Fruit fly (Drosophila melanogaster): Measurements from ENCODE around the gene trn.
A peak's percentile ranks its signal among the peaks of the same experiment; 100 is the strongest.

trn gene

DNA sequence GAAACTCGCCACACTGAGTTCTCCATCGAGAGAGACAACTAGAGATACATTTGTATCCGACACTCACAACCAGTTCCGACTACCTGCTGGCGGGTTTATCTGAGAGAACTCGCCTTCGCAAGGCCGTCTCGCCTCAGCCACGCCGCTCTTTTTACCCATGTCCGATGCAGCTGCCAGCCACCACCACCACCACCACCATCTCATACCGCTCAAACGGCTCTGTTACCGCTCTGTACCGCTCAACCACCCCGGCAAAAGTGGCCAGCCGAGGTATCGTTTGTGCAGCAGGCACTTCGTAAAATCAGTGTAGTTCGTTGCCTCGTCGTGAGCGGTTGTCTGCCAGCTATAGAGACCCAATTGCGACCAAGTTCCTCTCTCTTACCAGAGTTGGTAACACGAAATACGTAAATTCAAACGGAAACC lies at the start of gene trn:
trn (plus strand) TSS at position 302 of the 423 bp plus-strand sequence.
- TF ChIP-seq CTCF (optimal IDR thresholded peaks at IDR 0.05) (peak in 1 of 2 experiments; percentile 47), CG8478 (optimal IDR thresholded peaks at IDR 0.05) (no peak)

DNA sequence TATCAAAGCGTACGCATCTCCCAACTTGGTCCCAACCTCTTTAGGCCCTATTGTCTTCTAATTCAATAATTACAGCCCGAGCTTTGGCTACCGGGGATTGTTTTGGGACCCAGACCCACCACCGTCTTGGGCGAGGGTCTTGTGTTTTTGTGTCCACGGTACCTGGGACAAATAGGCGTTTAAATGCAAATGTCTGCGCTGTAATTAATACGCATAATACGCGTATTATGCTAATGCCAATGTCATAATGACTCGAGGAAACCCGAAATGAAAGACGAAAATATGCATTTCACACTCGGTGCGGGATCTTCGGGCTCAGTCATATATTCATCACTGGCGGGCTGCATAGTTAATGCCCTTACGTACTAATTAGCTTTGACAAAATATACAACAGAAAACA lies 49.7 kb upstream of the trn start:
- TF ChIP-seq CTCF (optimal IDR thresholded peaks at IDR 0.05): no peak
- TF ChIP-seq CG8478 (optimal IDR thresholded peaks at IDR 0.05): no peak

DNA sequence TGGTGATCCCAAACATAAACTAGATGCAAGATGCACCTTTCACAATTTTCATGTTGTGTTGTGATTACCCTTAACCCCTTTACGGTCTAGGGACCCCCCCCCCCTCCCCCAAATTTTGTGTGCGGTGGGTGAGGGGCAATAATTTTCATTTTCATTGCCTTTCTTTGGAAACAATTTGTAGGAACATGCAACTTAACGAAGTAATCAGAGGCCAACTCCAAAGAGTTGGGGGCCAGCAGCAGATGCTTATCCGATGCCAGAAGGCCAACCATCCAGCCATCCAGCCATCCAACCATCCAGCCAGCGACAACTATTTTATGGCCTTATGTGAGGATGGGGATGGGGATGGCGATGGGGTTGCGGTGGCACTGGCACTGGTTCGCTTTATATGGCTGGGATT lies 49.1 kb upstream of the trn start:
- TF ChIP-seq CTCF (optimal IDR thresholded peaks at IDR 0.05): no peak
- TF ChIP-seq CG8478 (optimal IDR thresholded peaks at IDR 0.05): no peak

DNA sequence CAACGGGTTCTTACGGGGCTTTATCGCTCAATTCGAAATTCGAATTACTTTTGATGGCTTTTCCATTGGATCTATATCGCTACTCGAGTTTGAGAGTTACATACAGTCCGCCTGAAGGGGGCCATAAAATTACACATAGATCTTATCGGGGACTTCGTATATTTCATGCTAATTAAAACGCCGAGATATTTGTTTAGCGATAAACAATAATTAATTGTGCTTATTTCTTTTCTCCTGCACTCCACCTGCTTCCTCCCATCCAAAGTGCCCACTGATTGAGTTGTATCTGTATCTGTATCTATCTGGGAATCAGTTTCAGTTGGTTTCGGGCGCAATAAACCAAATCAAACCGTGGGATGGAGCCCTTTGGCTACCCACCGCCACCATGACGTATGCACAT lies 48.5 kb upstream of the trn start:
- TF ChIP-seq CTCF (optimal IDR thresholded peaks at IDR 0.05) (no peak), CG8478 (optimal IDR thresholded peaks at IDR 0.05) (no peak)

DNA sequence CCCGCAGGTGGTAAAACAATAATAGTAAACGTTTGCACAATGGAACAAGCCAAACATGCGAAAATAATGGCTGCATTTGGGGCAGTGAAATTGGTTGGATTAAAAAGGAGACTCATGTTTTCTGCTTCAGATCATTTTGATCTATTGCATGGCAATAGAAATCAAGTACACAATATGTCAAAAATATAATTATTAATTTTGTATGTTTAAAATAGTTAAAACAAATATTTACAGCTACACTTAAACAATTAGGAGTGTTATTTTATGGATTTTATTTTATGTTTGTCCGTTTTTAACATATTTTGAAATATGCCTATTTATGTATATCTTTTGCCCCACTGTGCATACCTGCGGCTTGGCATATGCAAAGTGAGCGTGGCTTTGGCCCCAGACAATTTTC lies 47.9 kb upstream of the trn start:
- TF ChIP-seq CG8478 (optimal IDR thresholded peaks at IDR 0.05): no peak

DNA sequence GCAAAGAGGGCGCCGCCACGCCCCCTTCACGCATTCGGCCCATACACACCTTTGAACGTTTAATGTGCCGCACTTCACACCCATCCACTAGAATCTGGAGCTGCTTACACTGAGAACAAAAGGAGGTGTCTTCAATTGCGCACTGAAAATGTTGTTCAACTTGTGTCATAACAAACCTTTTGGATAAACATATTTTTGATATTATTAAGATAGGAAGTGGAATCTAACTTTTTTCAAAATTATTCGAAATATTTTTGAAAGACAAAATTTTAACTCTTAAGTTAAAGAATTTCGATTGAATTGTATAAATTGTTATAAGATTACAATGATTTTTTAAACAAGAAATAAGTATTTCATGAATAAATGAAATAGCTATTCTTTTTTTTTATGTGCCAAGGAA lies 45.8 kb upstream of the trn start:
- no peak for TF ChIP-seq CTCF (optimal IDR thresholded peaks at IDR 0.05)
- TF ChIP-seq CG8478 (optimal IDR thresholded peaks at IDR 0.05): no peak

DNA sequence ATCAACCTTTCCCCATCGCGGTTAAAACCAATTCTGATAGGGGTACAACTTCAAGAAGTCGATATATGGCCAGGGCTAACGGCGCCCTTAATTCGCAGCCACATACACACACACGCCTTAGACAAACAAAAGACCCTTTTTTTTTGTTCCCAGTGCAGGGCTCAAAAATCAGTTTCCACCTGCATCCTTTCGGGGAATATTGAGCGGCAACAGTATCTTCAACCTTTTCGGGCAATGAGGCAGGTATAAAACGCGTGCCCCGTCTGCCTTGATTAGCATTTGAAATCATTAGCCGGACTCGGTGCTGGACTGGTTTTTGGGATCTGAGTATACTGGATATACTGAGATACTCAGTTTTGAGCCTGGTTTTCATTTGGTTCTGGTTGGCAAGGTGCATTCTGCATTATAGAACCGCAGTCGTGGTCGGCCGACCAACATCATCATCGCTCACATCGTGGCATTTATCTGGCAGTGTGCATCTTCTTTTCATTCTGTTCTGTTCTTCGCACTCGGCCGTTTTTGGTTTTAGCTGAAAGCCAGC lies 39.9 kb upstream of the trn start:
- TF ChIP-seq CG8478 (optimal IDR thresholded peaks at IDR 0.05) (no peak), CTCF (optimal IDR thresholded peaks at IDR 0.05) (no peak)

DNA sequence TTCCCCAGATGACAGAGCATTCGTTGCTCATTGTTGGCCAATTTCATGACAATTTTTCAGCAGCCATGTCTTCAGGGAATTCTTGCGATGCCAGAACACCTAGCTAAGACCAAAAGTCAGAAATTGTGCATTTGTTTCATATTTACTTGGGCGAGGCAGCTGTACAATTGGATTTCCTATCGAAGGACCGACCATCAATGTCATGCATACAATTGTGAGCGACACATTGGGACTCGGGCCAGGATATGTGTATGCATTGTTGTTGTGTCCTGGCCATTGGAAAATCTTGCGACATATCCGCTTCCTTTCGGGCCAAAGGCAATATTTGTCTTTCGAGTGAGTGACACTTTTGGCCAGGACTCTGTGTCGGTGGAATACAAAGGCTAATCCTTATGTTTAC lies 36.7 kb upstream of the trn start:
- TF ChIP-seq CTCF (optimal IDR thresholded peaks at IDR 0.05) (no peak), CG8478 (optimal IDR thresholded peaks at IDR 0.05) (no peak)

DNA sequence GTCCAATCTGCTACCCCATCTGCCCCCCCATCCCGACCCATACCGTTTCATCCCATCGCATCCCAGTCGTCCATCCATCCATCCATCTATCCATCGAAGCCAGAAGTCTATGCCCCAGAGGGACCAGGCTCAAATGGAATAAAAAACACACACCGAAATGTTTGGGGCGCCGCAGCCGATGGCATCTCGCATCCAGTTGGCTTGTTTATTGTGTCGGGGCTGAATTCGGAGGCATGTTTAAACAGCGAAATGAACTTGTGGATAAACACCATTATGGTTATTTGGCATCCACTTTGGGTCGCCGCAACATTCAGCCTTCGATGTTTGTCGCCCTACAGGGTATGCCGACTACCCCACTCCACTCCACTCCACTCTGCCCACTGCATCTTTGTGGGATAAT lies 33.7 kb upstream of the trn start:
- TF ChIP-seq CTCF (optimal IDR thresholded peaks at IDR 0.05) (no peak), CG8478 (optimal IDR thresholded peaks at IDR 0.05) (no peak)

DNA sequence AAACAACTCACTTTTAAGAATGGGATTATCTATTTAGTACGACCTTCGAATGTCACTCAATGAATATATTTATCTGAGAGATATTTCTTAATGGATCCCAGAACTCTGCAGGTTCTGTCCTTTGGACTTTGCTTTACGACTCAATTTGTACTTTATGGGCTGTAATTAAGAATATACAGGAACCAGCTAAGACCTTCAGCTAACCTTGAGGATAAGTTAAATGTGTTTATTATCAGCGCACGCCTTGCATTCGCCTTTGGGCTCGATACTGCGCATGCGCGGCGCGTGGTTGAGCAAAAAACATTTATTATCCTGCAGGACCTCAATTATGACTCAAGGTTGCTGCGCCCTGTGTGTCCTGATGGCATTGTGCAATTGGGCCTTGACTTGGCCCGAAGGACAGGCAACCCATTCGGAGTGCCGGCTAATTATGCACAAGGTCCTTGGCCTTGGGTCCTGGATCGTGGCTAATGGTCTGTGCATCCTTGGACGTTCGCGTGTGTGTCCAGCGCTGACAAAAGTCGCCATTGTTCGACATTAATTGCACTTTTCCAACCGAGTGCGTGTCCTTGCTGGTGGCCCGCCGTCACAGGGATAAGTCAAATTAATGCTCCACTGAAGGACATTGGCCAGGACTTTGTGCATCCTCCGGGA lies 32.7 kb upstream of the trn start:
- TF ChIP-seq CG8478 (optimal IDR thresholded peaks at IDR 0.05): no peak
- no peak for TF ChIP-seq CTCF (optimal IDR thresholded peaks at IDR 0.05)

DNA sequence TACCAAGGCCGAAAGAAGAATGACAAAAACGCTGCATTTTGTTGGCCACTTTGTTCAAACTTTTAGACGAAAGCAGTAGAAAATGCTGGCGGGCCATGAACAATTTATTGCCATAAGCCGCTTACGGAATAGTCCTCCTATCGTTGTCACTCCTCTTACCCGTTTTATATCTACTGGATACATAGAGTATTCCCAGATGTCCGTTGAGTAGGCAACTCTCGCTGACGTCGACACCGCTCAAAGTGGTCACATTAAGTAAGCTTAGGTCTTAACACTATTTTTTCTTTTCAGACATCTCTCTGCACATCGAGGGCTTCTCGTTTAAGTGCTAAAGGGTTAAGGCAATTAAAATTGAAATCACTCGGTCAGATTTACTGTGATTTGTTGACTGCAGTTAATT lies 30.6 kb upstream of the trn start:
- TF ChIP-seq CG8478 (optimal IDR thresholded peaks at IDR 0.05): no peak
- TF ChIP-seq CTCF (optimal IDR thresholded peaks at IDR 0.05): no peak

DNA sequence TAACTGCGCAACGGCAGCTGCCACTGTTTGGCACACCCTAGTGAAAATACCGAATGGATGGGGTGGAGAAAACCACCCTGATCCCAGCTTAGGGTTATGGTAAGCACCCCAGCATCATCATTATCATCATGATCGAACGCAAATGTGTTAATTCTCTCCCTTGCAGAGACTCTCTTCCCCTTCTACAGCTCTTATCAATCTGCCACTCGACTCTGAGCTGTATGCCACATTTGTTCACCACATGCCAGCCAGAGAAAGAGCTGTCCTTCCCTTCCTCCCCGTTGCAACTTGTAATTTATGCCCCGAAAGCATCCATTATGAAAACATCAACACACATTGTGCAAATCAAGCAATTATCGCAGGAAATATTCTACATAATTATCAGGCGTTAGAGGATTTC lies 29.6 kb upstream of the trn start:
- no peak for TF ChIP-seq CG8478 (optimal IDR thresholded peaks at IDR 0.05)
- no peak for TF ChIP-seq CTCF (optimal IDR thresholded peaks at IDR 0.05)

DNA sequence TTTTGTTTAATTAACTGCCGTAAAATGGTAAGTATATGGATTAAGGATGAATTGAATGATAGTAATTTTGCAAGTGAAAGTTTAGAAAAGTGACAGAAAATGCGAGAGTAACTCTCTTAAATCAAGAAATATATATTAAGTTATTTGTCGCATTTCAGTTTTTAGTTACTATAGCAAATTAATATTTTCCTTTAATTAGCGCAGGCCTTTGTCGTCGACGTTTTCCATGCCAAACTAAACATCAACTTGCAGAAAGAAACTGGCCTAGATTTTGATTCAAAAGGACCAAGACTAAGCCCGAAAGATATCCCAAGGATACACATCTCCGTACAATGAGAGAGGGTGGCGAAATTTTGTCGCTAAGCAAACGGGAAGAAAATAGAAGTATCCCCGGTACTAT lies 26.9 kb upstream of the trn start, which contains the start of gene CG17300:
CG17300 (minus strand) TSS at position 101 of the 400 bp plus-strand sequence.
- no peak for TF ChIP-seq CG8478 (optimal IDR thresholded peaks at IDR 0.05)
- no peak for TF ChIP-seq CTCF (optimal IDR thresholded peaks at IDR 0.05)

DNA sequence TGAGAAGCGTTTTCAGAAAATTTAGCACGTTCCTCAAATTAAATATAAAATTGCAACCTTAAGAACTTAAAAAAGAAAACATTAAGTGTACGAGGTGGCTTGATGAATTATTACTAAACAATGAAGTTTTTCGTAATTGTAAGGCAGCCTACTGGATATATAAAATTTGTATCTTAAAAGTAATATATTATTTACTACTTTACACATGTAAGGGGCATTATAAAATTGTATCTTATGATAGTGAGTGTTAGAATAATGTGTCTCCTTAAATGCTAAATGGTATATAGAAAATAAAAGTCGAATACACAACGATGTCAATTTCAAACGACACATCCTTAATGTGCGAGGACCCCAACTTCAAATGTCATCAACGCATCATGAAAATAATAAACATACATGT lies 24.2 kb upstream of the trn start, which contains the start of gene CG11251:
CG11251 (minus strand) TSS at position 101 of the 400 bp plus-strand sequence.
- TF ChIP-seq CG8478 (optimal IDR thresholded peaks at IDR 0.05) (no peak), CTCF (optimal IDR thresholded peaks at IDR 0.05) (no peak)

DNA sequence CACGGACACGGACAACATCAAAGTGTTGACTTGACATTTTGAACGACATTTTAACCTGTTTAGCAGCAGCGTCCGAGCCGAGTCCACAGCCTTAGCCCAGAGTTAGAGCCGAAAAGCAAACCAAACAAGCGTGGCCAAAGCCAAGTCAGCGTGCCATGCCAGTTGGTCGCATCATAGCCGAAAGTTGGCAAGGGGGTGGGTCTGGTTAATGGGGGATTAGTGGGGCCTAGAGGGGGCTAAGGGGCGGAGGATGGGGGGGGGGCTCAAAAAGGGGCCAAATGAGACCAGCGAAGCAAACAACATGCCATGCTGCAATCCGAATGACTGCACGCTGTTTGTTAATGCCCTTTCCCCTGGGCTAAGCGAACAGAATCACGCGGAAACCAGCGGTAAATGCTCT lies 14.9 kb upstream of the trn start:
- TF ChIP-seq CTCF (optimal IDR thresholded peaks at IDR 0.05) (no peak), CG8478 (optimal IDR thresholded peaks at IDR 0.05) (no peak)

DNA sequence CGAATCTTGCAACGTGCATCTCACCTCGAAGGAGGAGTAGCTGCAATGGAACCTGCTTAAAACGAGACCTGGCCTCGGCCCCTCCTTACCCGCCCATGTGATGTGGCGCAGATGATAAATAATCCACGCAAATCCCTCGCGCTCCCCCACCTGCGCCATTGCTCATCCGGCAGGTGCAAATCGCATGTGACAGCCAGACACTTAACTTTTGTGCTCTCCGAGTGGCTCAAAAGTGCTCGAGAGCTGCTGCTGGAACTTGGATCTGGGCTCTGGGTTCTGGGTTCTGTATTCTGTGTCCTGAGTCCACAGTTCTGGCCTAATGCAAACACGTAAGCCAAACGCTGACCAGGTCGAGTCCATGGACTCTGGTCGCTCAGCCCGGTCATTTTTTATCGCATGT lies 13.6 kb upstream of the trn start:
- TF ChIP-seq CTCF (optimal IDR thresholded peaks at IDR 0.05): no peak
- TF ChIP-seq CG8478 (optimal IDR thresholded peaks at IDR 0.05): no peak

DNA sequence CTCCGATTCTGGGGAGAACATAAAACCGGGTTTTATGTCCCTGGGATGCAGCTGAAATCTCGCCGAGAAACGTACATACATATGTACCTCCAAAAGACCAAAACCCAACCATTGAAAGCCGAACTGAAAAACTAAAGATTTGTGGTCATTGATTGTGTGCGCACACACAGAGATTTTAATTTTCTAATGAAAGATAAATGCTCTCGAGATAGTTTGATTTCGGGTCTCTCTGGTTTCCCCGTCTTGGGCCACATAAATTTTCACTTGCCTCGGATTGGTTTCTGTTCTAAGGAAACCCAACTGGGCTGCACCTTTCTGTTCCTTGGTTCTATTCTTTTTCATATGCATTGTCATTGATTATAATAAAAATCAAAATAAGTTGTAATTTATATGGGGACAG lies 8.2 kb upstream of the trn start:
- no peak for TF ChIP-seq CTCF (optimal IDR thresholded peaks at IDR 0.05)
- no peak for TF ChIP-seq CG8478 (optimal IDR thresholded peaks at IDR 0.05)

Data from S2 (cell line).